In genomic region chrX:9161253-9161904, ce11 we compare ENCODE assay signal across 7 worm cellular contexts.
A peak's percentile ranks its signal among the peaks of the same experiment; 100 is the strongest.
TF ChIP-seq lines count a peak whose summit lies in the region.

No protein-coding gene starts in this region.

TF ChIP-seq in whole organism, L1 larva, 84 proteins besides CTCF, POLR2A, EP300 and RAD21:
- TF ChIP-seq unc-130 (tag; optimal IDR thresholded peaks at IDR 0.05; lab: Kevin White, UChicago) = peak; percentile 61
- peak; percentile 31 for TF ChIP-seq dsc-1 (tag; optimal IDR thresholded peaks at IDR 0.05; lab: Kevin White, UChicago)
- peak; percentile 82 for TF ChIP-seq lin-14 (GFP tag; optimal IDR thresholded peaks at IDR 0.05; lab: Kevin White, UChicago)
- peak; percentile 80 for TF ChIP-seq pag-3 (tag; optimal IDR thresholded peaks at IDR 0.05; lab: Kevin White, UChicago; ENCODE audit: borderline replicate concordance, insufficient read depth)
- peak; percentile 6 for TF ChIP-seq nhr-20 (tag; optimal IDR thresholded peaks at IDR 0.05; lab: Kevin White, UChicago)
- peak; percentile 16 for TF ChIP-seq swsn-7 (tag; optimal IDR thresholded peaks at IDR 0.05; lab: Kevin White, UChicago)
- TF ChIP-seq nhr-47 (tag; optimal IDR thresholded peaks at IDR 0.05; lab: Kevin White, UChicago) = no peak
- TF ChIP-seq nhr-11 (tag; optimal IDR thresholded peaks at IDR 0.05; lab: Kevin White, UChicago) = no peak
- peak; percentile 58 for TF ChIP-seq nhr-19 (GFP tag; conservative IDR thresholded peaks at IDR 0.05; lab: Robert Waterston, UW)
- TF ChIP-seq rnt-1 (tag; optimal IDR thresholded peaks at IDR 0.05; lab: Kevin White, UChicago) = peak; percentile 79
- TF ChIP-seq unc-98 (GFP tag; IDR thresholded peaks at IDR 0.05; lab: Robert Waterston, UW) = no peak
- TF ChIP-seq nhr-71 (tag; optimal IDR thresholded peaks at IDR 0.05; lab: Kevin White, UChicago) = peak; percentile 69
TF ChIP-seq in whole organism, L1 larva: peak in this region for 9.

TF ChIP-seq in whole organism, L2 larva, 48 proteins besides CTCF, POLR2A, EP300 and RAD21 (continues in another document):
- TF ChIP-seq C34F6.9 (tag; optimal IDR thresholded peaks at IDR 0.05; lab: Kevin White, UChicago) = no peak
- TF ChIP-seq F13H6.1 (tag; optimal IDR thresholded peaks at IDR 0.05; lab: Kevin White, UChicago) = peak; percentile 67
- no peak for TF ChIP-seq nhr-237 (tag; optimal IDR thresholded peaks at IDR 0.05; lab: Kevin White, UChicago)
- TF ChIP-seq nhr-12 (tag; optimal IDR thresholded peaks at IDR 0.05; lab: Kevin White, UChicago) = no peak
- peak; percentile 71 for TF ChIP-seq nhr-129 (tag; optimal IDR thresholded peaks at IDR 0.05; lab: Kevin White, UChicago)
- no peak for TF ChIP-seq R02D3.7 (tag; optimal IDR thresholded peaks at IDR 0.05; lab: Kevin White, UChicago)
- TF ChIP-seq nhr-77 (tag; optimal IDR thresholded peaks at IDR 0.05; lab: Kevin White, UChicago) = no peak
- peak; percentile 23 for TF ChIP-seq sem-4 (tag; optimal IDR thresholded peaks at IDR 0.05; lab: Kevin White, UChicago)
- TF ChIP-seq mbf-1 (tag; optimal IDR thresholded peaks at IDR 0.05; lab: Kevin White, UChicago) = no peak
- TF ChIP-seq lin-11 (tag; optimal IDR thresholded peaks at IDR 0.05; lab: Kevin White, UChicago) = no peak
- TF ChIP-seq nhr-6 (tag; optimal IDR thresholded peaks at IDR 0.05; lab: Kevin White, UChicago) = no peak
- no peak for TF ChIP-seq nhr-25 (tag; optimal IDR thresholded peaks at IDR 0.05; lab: Kevin White, UChicago)
- no peak for TF ChIP-seq dmd-4 (tag; optimal IDR thresholded peaks at IDR 0.05; lab: Kevin White, UChicago)
- no peak for TF ChIP-seq lsy-2 (tag; optimal IDR thresholded peaks at IDR 0.05; lab: Kevin White, UChicago)

TF ChIP-seq in whole organism, L3 larva, 47 proteins besides CTCF, POLR2A, EP300 and RAD21:
- TF ChIP-seq egl-5 (tag; optimal IDR thresholded peaks at IDR 0.05; lab: Kevin White, UChicago) (peak; percentile 50), ZK546.5 (tag; optimal IDR thresholded peaks at IDR 0.05; lab: Kevin White, UChicago) (no peak), lin-39 (tag; optimal IDR thresholded peaks at IDR 0.05; lab: Kevin White, UChicago) (peak; percentile 33)

TF ChIP-seq in whole organism, L4 larva, 104 proteins besides CTCF, POLR2A, EP300 and RAD21:
- TF ChIP-seq nhr-11 (tag; optimal IDR thresholded peaks at IDR 0.05; lab: Kevin White, UChicago) (peak; percentile 49), unc-62 (GFP tag; optimal IDR thresholded peaks at IDR 0.05 in 1 of 2; lab: Kevin White, UChicago) (peak in 1 of 2 experiments; percentile 91), unc-62 (tag; optimal IDR thresholded peaks at IDR 0.05; lab: Kevin White, UChicago) (no peak), aha-1 (tag; lab: Kevin White, UChicago) (peak; percentile 81), lin-38 (GFP tag; IDR thresholded peaks at IDR 0.05; lab: Robert Waterston, UW) (no peak), zfp-2 (tag; optimal IDR thresholded peaks at IDR 0.05; lab: Kevin White, UChicago) (no peak), egl-27 (tag; optimal IDR thresholded peaks at IDR 0.05; lab: Kevin White, UChicago) (no peak), daf-16 (GFP tag; optimal IDR thresholded peaks at IDR 0.05; lab: Kevin White, UChicago) (peak in 1 of 2 experiments; percentile 46), daf-16 (tag; optimal IDR thresholded peaks at IDR 0.05; lab: Kevin White, UChicago) (no peak)

TF ChIP-seq in whole organism, late embryonic, 69 proteins besides CTCF, POLR2A, EP300 and RAD21:
- no peak for TF ChIP-seq tbx-2 (tag; optimal IDR thresholded peaks at IDR 0.05; lab: Kevin White, UChicago)
- no peak for TF ChIP-seq nhr-232 (tag; optimal IDR thresholded peaks at IDR 0.05; lab: Kevin White, UChicago)
- no peak for TF ChIP-seq ama-1 (optimal IDR thresholded peaks at IDR 0.05; lab: Kevin White, UChicago)
- TF ChIP-seq pqm-1 (tag; optimal IDR thresholded peaks at IDR 0.05; lab: Kevin White, UChicago) = no peak
- no peak for TF ChIP-seq dve-1 (tag; optimal IDR thresholded peaks at IDR 0.05; lab: Kevin White, UChicago)
- TF ChIP-seq T23F11.4 (GFP tag; optimal IDR thresholded peaks at IDR 0.05; lab: Kevin White, UChicago) = no peak
- TF ChIP-seq unc-42 (tag; optimal IDR thresholded peaks at IDR 0.05; lab: Kevin White, UChicago) = peak; percentile 87
- TF ChIP-seq ceh-18 (tag; optimal IDR thresholded peaks at IDR 0.05; lab: Kevin White, UChicago) = peak; percentile 73
- TF ChIP-seq unc-55 (GFP tag; optimal IDR thresholded peaks at IDR 0.05; lab: Kevin White, UChicago) = peak; percentile 67
- TF ChIP-seq fax-1 (tag; optimal IDR thresholded peaks at IDR 0.05; lab: Kevin White, UChicago) = no peak
- TF ChIP-seq lim-6 (tag; optimal IDR thresholded peaks at IDR 0.05; lab: Kevin White, UChicago) = no peak
- TF ChIP-seq K09A11.1 (tag; optimal IDR thresholded peaks at IDR 0.05; lab: Kevin White, UChicago; ENCODE audit: insufficient read depth) = no peak
- no peak for TF ChIP-seq K02D7.2 (tag; optimal IDR thresholded peaks at IDR 0.05; lab: Kevin White, UChicago)
- no peak for TF ChIP-seq odd-2 (tag; optimal IDR thresholded peaks at IDR 0.05; lab: Kevin White, UChicago)
- peak; percentile 4 for TF ChIP-seq rnt-1 (tag; optimal IDR thresholded peaks at IDR 0.05; lab: Kevin White, UChicago)
- no peak for TF ChIP-seq pag-3 (tag; optimal IDR thresholded peaks at IDR 0.05; lab: Kevin White, UChicago; ENCODE audit: borderline replicate concordance)

TF ChIP-seq in whole organism, mixed stage, embryonic, 35 proteins besides CTCF, POLR2A, EP300 and RAD21:
- TF ChIP-seq pha-4 (tag; optimal IDR thresholded peaks at IDR 0.05; lab: Kevin White, UChicago) (no peak), nhr-12 (tag; optimal IDR thresholded peaks at IDR 0.05; lab: Kevin White, UChicago) (no peak), nhr-76 (tag; optimal IDR thresholded peaks at IDR 0.05; lab: Kevin White, UChicago) (no peak), lin-13 (tag; optimal IDR thresholded peaks at IDR 0.05; lab: Kevin White, UChicago) (no peak), ces-1 (GFP tag; optimal IDR thresholded peaks at IDR 0.05; lab: Kevin White, UChicago) (peak; percentile 88), unc-120 (tag; optimal IDR thresholded peaks at IDR 0.05; lab: Kevin White, UChicago; ENCODE audit: poor library complexity, severe bottlenecking) (peak; percentile 73), cnd-1 (tag; optimal IDR thresholded peaks at IDR 0.05; lab: Kevin White, UChicago) (no peak), elt-1 (tag; optimal IDR thresholded peaks at IDR 0.05; lab: Kevin White, UChicago; ENCODE audit: borderline replicate concordance, insufficient read depth) (no peak), mep-1 (tag; optimal IDR thresholded peaks at IDR 0.05; lab: Kevin White, UChicago) (no peak), lin-32 (GFP tag; optimal IDR thresholded peaks at IDR 0.05; lab: Kevin White, UChicago) (no peak), hlh-1 (tag; optimal IDR thresholded peaks at IDR 0.05; lab: Kevin White, UChicago) (peak; percentile 96), unc-62 (GFP tag; optimal IDR thresholded peaks at IDR 0.05; lab: Kevin White, UChicago) (peak; percentile 66), drap-1 (GFP tag; optimal IDR thresholded peaks at IDR 0.05; lab: Kevin White, UChicago) (no peak)

TF ChIP-seq in whole organism, young adult, 124 proteins besides CTCF, POLR2A, EP300 and RAD21:
- TF ChIP-seq madf-3 (GFP tag; IDR thresholded peaks at IDR 0.05; lab: Robert Waterston, UW) = no peak
- no peak for TF ChIP-seq fkh-3 (tag; optimal IDR thresholded peaks at IDR 0.05; lab: Kevin White, UChicago)
- no peak for TF ChIP-seq chd-7 (tag; optimal IDR thresholded peaks at IDR 0.05; lab: Kevin White, UChicago)
- TF ChIP-seq egl-44 (GFP tag; IDR thresholded peaks at IDR 0.05; lab: Robert Waterston, UW) = no peak
- TF ChIP-seq rec-8 (tag; optimal IDR thresholded peaks at IDR 0.05; lab: Kevin White, UChicago) = no peak
- TF ChIP-seq pbrm-1 (GFP tag; IDR thresholded peaks at IDR 0.05; lab: Robert Waterston, UW) = 0 out of 2 replicates have a peak, but pooled peaks have one; percentile 6
